Fruit fly (Drosophila melanogaster) whole organism, adult: ENCODE measurements around the gene scpr-B.

Experiments used
- CG11617 ChIP-seq: fragments of 200-800 bp; sonication (Bioruptor generic); optimal IDR thresholded peaks from 2 replicates; lab custom pipeline; 2017; ENCODE audit warnings: mild to moderate bottlenecking, missing biosample characterization, missing genetic modification reagents, missing genetic modification characterization
- CG12768 ChIP-seq: fragments of 200-800 bp; sonication (Bioruptor generic); optimal IDR thresholded peaks from 2 replicates; lab custom pipeline; 2017; ENCODE audit warnings: missing biosample characterization, missing genetic modification characterization, mild to moderate bottlenecking, moderate library complexity, missing genetic modification reagents
- CG14711 ChIP-seq: fragments of 200-800 bp; sonication (Bioruptor generic); optimal IDR thresholded peaks from 2 replicates; lab custom pipeline; 2018; ENCODE audit warnings: missing biosample characterization, mild to moderate bottlenecking, missing genetic modification characterization, moderate library complexity
- CG1620 ChIP-seq: fragments of 200-800 bp; sonication (Bioruptor generic); optimal IDR thresholded peaks from 2 replicates; lab custom pipeline; 2016; ENCODE audit warnings: missing biosample characterization, missing genetic modification characterization
- CG5204 ChIP-seq: fragments of 200-800 bp; sonication (Bioruptor generic); optimal IDR thresholded peaks from 2 replicates; lab custom pipeline; 2016; ENCODE audit warnings: missing biosample characterization, missing genetic modification characterization
- CG7045 ChIP-seq: fragments of 200-800 bp; sonication (Bioruptor generic); optimal IDR thresholded peaks from 2 replicates; lab custom pipeline; 2017; ENCODE audit warnings: missing biosample characterization, mild to moderate bottlenecking, missing genetic modification characterization
- kay ChIP-seq: fragments of 200-800 bp; sonication (Bioruptor generic); peaks from one replicate; lab custom pipeline; 2016; ENCODE audit warnings: missing biosample characterization, missing genetic modification characterization, borderline replicate concordance
- pad ChIP-seq: fragments of 200-800 bp; sonication (Bioruptor generic); optimal IDR thresholded peaks from 3 replicates; lab custom pipeline; 2017; ENCODE audit warnings: missing biosample characterization, missing genetic modification characterization, mild to moderate bottlenecking, moderate library complexity, missing genetic modification reagents

- TF ChIP-seq pad (GFP tag; lab: Kevin White, UChicago) (peak; percentile 90), CG7045 (GFP tag; lab: Kevin White, UChicago) (no peak), CG14711 (no peak), CG1620 (no peak), kay (GFP tag; lab: Kevin White, UChicago) (no peak), CG5204 (no peak), CG11617 (no peak), CG12768 (no peak)
These were observed 13.7 kb upstream of the scpr-B start for dm6 chr3R:11254382-11254953.
